Worm (Caenorhabditis elegans): ENCODE data around the gene sra-12.

ce11 chrII:10880625-10881024 is 23.7 kb downstream of the sra-12 start, which contains the start of gene lurp-1:
- TF ChIP-seq nhr-77 (tag; optimal IDR thresholded peaks at IDR 0.05) = no peak
- no peak for TF ChIP-seq lin-39 (tag; optimal IDR thresholded peaks at IDR 0.05)
- TF ChIP-seq skn-1 (tag; optimal IDR thresholded peaks at IDR 0.05) = no peak
- TF ChIP-seq snpc-4 (tag; optimal IDR thresholded peaks at IDR 0.05) = no peak
- TF ChIP-seq blmp-1 (tag; optimal IDR thresholded peaks at IDR 0.05; ENCODE audit: insufficient read depth) = no peak
- no peak for TF ChIP-seq unc-39 (tag; optimal IDR thresholded peaks at IDR 0.05)
- TF ChIP-seq elt-3 (tag; optimal IDR thresholded peaks at IDR 0.05) = no peak
- no peak for TF ChIP-seq ama-1 (optimal IDR thresholded peaks at IDR 0.05)
- no peak for TF ChIP-seq alr-1 (tag; optimal IDR thresholded peaks at IDR 0.05)
- no peak for TF ChIP-seq nhr-237 (tag; optimal IDR thresholded peaks at IDR 0.05)
- TF ChIP-seq nhr-12 (tag; optimal IDR thresholded peaks at IDR 0.05) = no peak
- TF ChIP-seq nhr-129 (tag; optimal IDR thresholded peaks at IDR 0.05) = no peak

All from whole organism, L2 larva.